Worm (Caenorhabditis elegans) whole organism, midembryonic: ENCODE measurements around the gene nlp-59.
A peak's percentile ranks its signal among the peaks of the same experiment; 100 is the strongest.

ENCODE experiments used
- T22C8.4 ChIP-seq: fragments of 200-800 bp; sonication (Bioruptor generic); IDR thresholded peaks from 2 replicates; pipeline ENCODE4 v1.3.6; 2022; ENCODE audit warnings: missing genetic modification characterization, missing compliant biosample characterization
- cog-1 ChIP-seq: sonication (generic microtip); optimal IDR thresholded peaks from 2 replicates; lab custom pipeline; 2016; ENCODE audit warnings: missing genetic modification characterization, missing compliant biosample characterization
- flt-1 ChIP-seq: fragments of 200-800 bp; sonication (Bioruptor generic); IDR thresholded peaks from 2 replicates; pipeline ENCODE4 v1.3.6; 2022; ENCODE audit warnings: missing genetic modification characterization, missing compliant biosample characterization
- klf-2 ChIP-seq: fragments of 200-800 bp; sonication (Bioruptor generic); conservative IDR thresholded peaks from 2 replicates; pipeline ENCODE4 v1.3.6; 2022; ENCODE audit warnings: missing genetic modification reagents, missing genetic modification characterization, missing compliant biosample characterization
- med-1 ChIP-seq: sonication (generic microtip); optimal IDR thresholded peaks from 2 replicates; lab custom pipeline; 2017; ENCODE audit warnings: missing genetic modification characterization, mild to moderate bottlenecking, missing compliant biosample characterization, antibody characterized with exemption, missing genetic modification reagents; ENCODE audit not compliant: insufficient read depth
- ref-1 ChIP-seq: fragments of 200-800 bp; sonication (Bioruptor generic); conservative IDR thresholded peaks from 2 replicates; pipeline ENCODE4 v1.3.6; 2022; ENCODE audit warnings: missing genetic modification reagents, missing genetic modification characterization, missing compliant biosample characterization
- tab-1 ChIP-seq: fragments of 200-800 bp; sonication (Bioruptor generic); IDR thresholded peaks from 2 replicates; pipeline ENCODE4 v1.3.6; 2022; ENCODE audit warnings: missing genetic modification characterization, missing compliant biosample characterization
- ztf-23 ChIP-seq: fragments of 200-800 bp; sonication (Bioruptor generic); IDR thresholded peaks from 2 replicates; pipeline ENCODE4 v1.3.6; 2022; ENCODE audit warnings: missing genetic modification reagents, missing genetic modification characterization, missing compliant biosample characterization
- ztf-29 ChIP-seq: fragments of 200-800 bp; sonication (Bioruptor generic); IDR thresholded peaks from 2 replicates; pipeline ENCODE4 v1.3.6; 2022; ENCODE audit warnings: missing genetic modification reagents, missing genetic modification characterization, missing compliant biosample characterization

The nlp-59 gene

ce11 chrV:15002184-15002690 is 31.0 kb downstream of the nlp-59 start, which contains the start of the genes fib-1 and mut-15:
fib-1 (minus strand) TSS chrV:15002223.
mut-15 (plus strand) TSS chrV:15002543.
- TF ChIP-seq med-1 (GFP tag; lab: Kevin White, UChicago) (no peak), T22C8.4 (GFP tag; lab: Robert Waterston, UW) (peak; percentile 73), klf-2 (0 out of 2 replicates have a peak, but pooled peaks have one; percentile 38), cog-1 (tag; lab: Kevin White, UChicago) (peak; percentile 93), ref-1 (GFP tag; lab: Robert Waterston, UW) (0 out of 2 replicates have a peak, but pooled peaks have one; percentile 31), tab-1 (GFP tag; lab: Robert Waterston, UW) (no peak), ztf-23 (GFP tag; lab: Robert Waterston, UW) (peak; percentile 72), ztf-29 (0 out of 2 replicates have a peak, but pooled peaks have one; percentile 26), flt-1 (GFP tag; lab: Robert Waterston, UW) (peak; percentile 82)

- no peak for TF ChIP-seq ztf-29
- TF ChIP-seq ztf-23 (GFP tag; lab: Robert Waterston, UW), result no peak
- TF ChIP-seq cog-1 (tag; lab: Kevin White, UChicago), result no peak
- no peak for TF ChIP-seq ref-1 (GFP tag; lab: Robert Waterston, UW)
- TF ChIP-seq tab-1 (GFP tag; lab: Robert Waterston, UW), result no peak
- no peak for TF ChIP-seq klf-2
- TF ChIP-seq T22C8.4 (GFP tag; lab: Robert Waterston, UW), result no peak
Measured at ce11 chrV:15004800-15005199, 33.6 kb downstream of the nlp-59 start, which contains the start of gene hrde-2. hrde-2 (plus strand) TSS chrV:15005100.

ce11 chrV:15011560-15011959 is 40.3 kb downstream of the nlp-59 start, which contains the start of gene nmr-2:
nmr-2 (minus strand) TSS chrV:15011660.
- TF ChIP-seq ztf-29 (no peak), cog-1 (tag; lab: Kevin White, UChicago) (no peak), tab-1 (GFP tag; lab: Robert Waterston, UW) (no peak), ztf-23 (GFP tag; lab: Robert Waterston, UW) (no peak), klf-2 (no peak), med-1 (GFP tag; lab: Kevin White, UChicago) (no peak), T22C8.4 (GFP tag; lab: Robert Waterston, UW) (no peak), ref-1 (GFP tag; lab: Robert Waterston, UW) (no peak), flt-1 (GFP tag; lab: Robert Waterston, UW) (no peak)

- TF ChIP-seq ztf-23 (GFP tag; lab: Robert Waterston, UW), result no peak
Measured at ce11 chrV:15012542-15013301, 41.5 kb downstream of the nlp-59 start.

ce11 chrV:15013328-15013727 is 42.1 kb downstream of the nlp-59 start:
- no peak for TF ChIP-seq flt-1 (GFP tag; lab: Robert Waterston, UW)
- TF ChIP-seq tab-1 (GFP tag; lab: Robert Waterston, UW), result no peak
- no peak for TF ChIP-seq klf-2
- TF ChIP-seq ztf-23 (GFP tag; lab: Robert Waterston, UW), result no peak

ce11 chrV:15014164-15014563 is 42.9 kb downstream of the nlp-59 start, which contains the start of gene obr-2:
obr-2 (minus strand) TSS chrV:15014264.
- TF ChIP-seq ref-1 (GFP tag; lab: Robert Waterston, UW) (no peak), ztf-23 (GFP tag; lab: Robert Waterston, UW) (no peak), cog-1 (tag; lab: Kevin White, UChicago) (no peak), tab-1 (GFP tag; lab: Robert Waterston, UW) (no peak), klf-2 (no peak), med-1 (GFP tag; lab: Kevin White, UChicago) (no peak), flt-1 (GFP tag; lab: Robert Waterston, UW) (no peak), T22C8.4 (GFP tag; lab: Robert Waterston, UW) (no peak), ztf-29 (no peak)

ce11 chrV:15015799-15016198 is 44.6 kb downstream of the nlp-59 start:
- no peak for TF ChIP-seq cog-1 (tag; lab: Kevin White, UChicago)
- no peak for TF ChIP-seq T22C8.4 (GFP tag; lab: Robert Waterston, UW)
- no peak for TF ChIP-seq ref-1 (GFP tag; lab: Robert Waterston, UW)
- no peak for TF ChIP-seq tab-1 (GFP tag; lab: Robert Waterston, UW)
- TF ChIP-seq med-1 (GFP tag; lab: Kevin White, UChicago), result no peak
- TF ChIP-seq ztf-29, result no peak
- TF ChIP-seq klf-2, result no peak
- TF ChIP-seq flt-1 (GFP tag; lab: Robert Waterston, UW), result no peak
- no peak for TF ChIP-seq ztf-23 (GFP tag; lab: Robert Waterston, UW)

ce11 chrV:15016795-15017429 is 45.7 kb downstream of the nlp-59 start:
- TF ChIP-seq ref-1 (GFP tag; lab: Robert Waterston, UW) (no peak), ztf-29 (no peak), tab-1 (GFP tag; lab: Robert Waterston, UW) (no peak), klf-2 (no peak), cog-1 (tag; lab: Kevin White, UChicago) (no peak), med-1 (GFP tag; lab: Kevin White, UChicago) (no peak), flt-1 (GFP tag; lab: Robert Waterston, UW) (no peak), ztf-23 (GFP tag; lab: Robert Waterston, UW) (no peak), T22C8.4 (GFP tag; lab: Robert Waterston, UW) (no peak)

ce11 chrV:15020229-15020628 is 49.0 kb downstream of the nlp-59 start, which contains the start of gene F14H8.2:
F14H8.2 (minus strand) TSS chrV:15020329.
- no peak for TF ChIP-seq T22C8.4 (GFP tag; lab: Robert Waterston, UW)
- no peak for TF ChIP-seq tab-1 (GFP tag; lab: Robert Waterston, UW)
- TF ChIP-seq cog-1 (tag; lab: Kevin White, UChicago), result no peak
- no peak for TF ChIP-seq klf-2
- no peak for TF ChIP-seq med-1 (GFP tag; lab: Kevin White, UChicago)
- TF ChIP-seq ztf-29, result no peak
- no peak for TF ChIP-seq flt-1 (GFP tag; lab: Robert Waterston, UW)
- TF ChIP-seq ztf-23 (GFP tag; lab: Robert Waterston, UW), result no peak
- TF ChIP-seq ref-1 (GFP tag; lab: Robert Waterston, UW), result no peak
